Worm (Caenorhabditis elegans) whole organism, mixed stage, embryonic: ENCODE data around the gene C44B12.3.

ENCODE experiments used
- M03D4.4 ChIP-seq: sonication (generic microtip); optimal IDR thresholded peaks from 2 replicates; lab custom pipeline; 2017; ENCODE audit warnings: mild to moderate bottlenecking, missing genetic modification characterization, missing compliant biosample characterization
- bed-3 ChIP-seq: fragments of 200-800 bp; sonication (Bioruptor generic); optimal IDR thresholded peaks from 3 replicates; lab custom pipeline; 2018; ENCODE audit warnings: mild to moderate bottlenecking, missing genetic modification characterization, moderate library complexity, missing compliant biosample characterization
- blmp-1 ChIP-seq: fragments of 150-350 bp; optimal IDR thresholded peaks from 2 replicates; lab custom pipeline; 2014; ENCODE audit warnings: missing biosample characterization, missing genetic modification characterization
- ceh-39 ChIP-seq: fragments of 150-350 bp; optimal IDR thresholded peaks from 2 replicates; lab custom pipeline; 2014; ENCODE audit warnings: missing biosample characterization, missing genetic modification characterization
- ceh-43 ChIP-seq: fragments of 200-800 bp; sonication (Bioruptor generic); optimal IDR thresholded peaks from 2 replicates; lab custom pipeline; 2018; ENCODE audit warnings: mild to moderate bottlenecking, missing genetic modification characterization, moderate library complexity, missing compliant biosample characterization
- ces-1 ChIP-seq: fragments of 150-350 bp; optimal IDR thresholded peaks from 2 replicates; lab custom pipeline; 2014; ENCODE audit warnings: missing biosample characterization, missing genetic modification reagents, missing genetic modification characterization
- drap-1 ChIP-seq: fragments of 200-800 bp; sonication (Bioruptor generic); optimal IDR thresholded peaks from 3 replicates; lab custom pipeline; 2018; ENCODE audit warnings: mild to moderate bottlenecking, missing genetic modification characterization, missing compliant biosample characterization
- elt-1 ChIP-seq: sonication (generic microtip); optimal IDR thresholded peaks from 2 replicates; lab custom pipeline; 2017; ENCODE audit warnings: missing genetic modification characterization, mild to moderate bottlenecking, missing compliant biosample characterization, antibody characterized with exemption, moderate library complexity, borderline replicate concordance; ENCODE audit not compliant: insufficient read depth
- flh-1 ChIP-seq: fragments of 200-800 bp; sonication (Bioruptor generic); optimal IDR thresholded peaks from 2 replicates; lab custom pipeline; 2018; ENCODE audit warnings: mild to moderate bottlenecking, missing genetic modification characterization, moderate library complexity, missing compliant biosample characterization
- ham-2 ChIP-seq: fragments of 200-800 bp; sonication (Bioruptor generic); optimal IDR thresholded peaks from 2 replicates; lab custom pipeline; 2018; ENCODE audit warnings: mild to moderate bottlenecking, missing genetic modification characterization, missing compliant biosample characterization
- lin-13 ChIP-seq: fragments of 150-350 bp; optimal IDR thresholded peaks from 2 replicates; lab custom pipeline; 2014; ENCODE audit warnings: missing biosample characterization, missing genetic modification characterization
- lin-32 ChIP-seq: fragments of 200-800 bp; sonication (Bioruptor generic); optimal IDR thresholded peaks from 2 replicates; lab custom pipeline; 2018; ENCODE audit warnings: mild to moderate bottlenecking, missing genetic modification characterization, missing compliant biosample characterization
- lsy-2 ChIP-seq: fragments of 150-350 bp; optimal IDR thresholded peaks from 2 replicates; lab custom pipeline; 2014; ENCODE audit warnings: missing biosample characterization, missing genetic modification characterization
- mab-5 ChIP-seq: fragments of 150-350 bp; optimal IDR thresholded peaks from 2 replicates; lab custom pipeline; 2014; ENCODE audit warnings: missing biosample characterization, missing genetic modification characterization
- nhr-237 ChIP-seq: fragments of 150-350 bp; optimal IDR thresholded peaks from 2 replicates; lab custom pipeline; 2014; ENCODE audit warnings: missing biosample characterization, missing genetic modification characterization
- nhr-28 ChIP-seq: fragments of 150-350 bp; optimal IDR thresholded peaks from 2 replicates; lab custom pipeline; 2014; ENCODE audit warnings: missing biosample characterization, missing genetic modification characterization
- sem-2 ChIP-seq: fragments of 200-800 bp; sonication (Bioruptor generic); optimal IDR thresholded peaks from 2 replicates; lab custom pipeline; 2018; ENCODE audit warnings: mild to moderate bottlenecking, missing genetic modification characterization, missing compliant biosample characterization
- sptf-1 ChIP-seq: sonication (generic microtip); optimal IDR thresholded peaks from 2 replicates; lab custom pipeline; 2017; ENCODE audit warnings: mild to moderate bottlenecking, missing genetic modification characterization, moderate library complexity, missing compliant biosample characterization
- tbx-8 ChIP-seq: fragments of 200-800 bp; sonication (Bioruptor generic); optimal IDR thresholded peaks from 2 replicates; lab custom pipeline; 2018; ENCODE audit warnings: mild to moderate bottlenecking, missing genetic modification characterization, moderate library complexity, missing compliant biosample characterization
- unc-120 ChIP-seq: sonication (generic microtip); optimal IDR thresholded peaks from 2 replicates; lab custom pipeline; 2017; ENCODE audit warnings: missing genetic modification characterization, missing compliant biosample characterization; ENCODE audit not compliant: poor library complexity, severe bottlenecking
- unc-62 ChIP-seq: fragments of 150-350 bp; optimal IDR thresholded peaks from 2 replicates; lab custom pipeline; 2014; ENCODE audit warnings: missing biosample characterization, missing genetic modification reagents, missing genetic modification characterization

The C44B12.3 gene

DNA sequence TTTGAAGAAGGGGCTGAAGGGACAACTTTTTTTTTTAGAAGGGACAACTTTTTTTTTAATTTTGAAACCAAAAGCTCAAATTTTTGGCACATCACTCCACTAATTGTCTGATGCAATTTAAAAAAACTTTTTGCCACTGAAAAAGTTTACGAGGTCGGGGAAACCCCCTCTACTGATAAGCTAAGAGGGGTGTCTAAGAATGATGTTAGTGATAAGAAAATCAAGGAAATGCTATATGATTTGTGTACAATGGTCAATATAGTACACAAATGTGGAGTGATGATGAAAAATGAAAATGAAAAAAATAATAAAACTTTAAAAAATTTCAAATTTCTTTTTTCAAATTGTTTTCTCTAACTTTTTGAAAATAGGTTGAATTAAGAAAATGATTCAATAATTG is 43.0 kb downstream of the C44B12.3 start:
- TF ChIP-seq ceh-39 (tag; lab: Kevin White, UChicago) (no peak), lsy-2 (tag; lab: Kevin White, UChicago) (no peak), mab-5 (tag; lab: Kevin White, UChicago) (no peak), lin-32 (no peak), ceh-43 (no peak), flh-1 (GFP tag; lab: Kevin White, UChicago) (no peak), bed-3 (GFP tag; lab: Kevin White, UChicago) (no peak), sem-2 (GFP tag; lab: Kevin White, UChicago) (no peak), sptf-1 (tag; lab: Kevin White, UChicago) (no peak), tbx-8 (GFP tag; lab: Kevin White, UChicago) (no peak), nhr-237 (tag; lab: Kevin White, UChicago) (no peak), nhr-28 (tag; lab: Kevin White, UChicago) (no peak)
- TF ChIP-seq, all 35 proteins: peak for 0

DNA sequence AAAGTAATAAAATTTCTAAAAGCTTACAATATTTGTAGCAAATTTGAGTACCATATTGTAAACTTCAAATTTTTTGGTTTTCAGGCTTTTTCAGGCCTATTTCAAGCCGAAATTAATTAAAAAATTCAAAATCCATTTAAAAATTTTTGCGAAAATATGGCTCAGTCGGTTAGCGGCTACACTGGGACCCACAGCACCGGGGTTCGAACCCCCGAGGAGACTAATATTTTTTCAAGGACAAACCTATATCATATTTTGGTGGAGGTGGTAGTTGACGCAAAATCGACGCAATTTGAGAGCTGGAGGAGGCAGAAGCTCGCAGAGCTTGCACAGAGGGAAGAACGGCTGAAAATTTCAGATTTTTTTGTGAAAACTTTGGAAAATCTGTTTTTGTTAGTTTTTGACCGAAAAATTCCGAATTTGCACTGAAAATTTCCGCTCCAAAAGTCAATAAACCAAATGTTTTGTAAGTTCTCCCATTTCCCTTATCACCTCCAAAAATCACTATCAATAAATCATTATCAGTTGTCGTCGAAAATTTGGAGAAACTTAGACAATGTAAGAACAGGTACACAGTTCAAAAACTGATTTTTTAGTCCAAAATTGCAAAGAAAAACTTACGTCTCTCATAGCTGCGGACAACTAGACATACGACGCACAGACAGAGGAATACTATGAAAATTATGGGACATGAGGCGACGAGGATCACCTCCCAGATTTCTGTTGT is 44.0 kb downstream of the C44B12.3 start:
- TF ChIP-seq elt-1 (no peak), M03D4.4 (tag; lab: Kevin White, UChicago) (no peak), drap-1 (GFP tag; lab: Kevin White, UChicago) (no peak), lsy-2 (tag; lab: Kevin White, UChicago) (no peak), unc-120 (tag; lab: Kevin White, UChicago) (no peak), ham-2 (no peak), ces-1 (GFP tag; lab: Kevin White, UChicago) (no peak), ceh-43 (no peak), sem-2 (GFP tag; lab: Kevin White, UChicago) (no peak), sptf-1 (tag; lab: Kevin White, UChicago) (no peak), lin-13 (tag; lab: Kevin White, UChicago) (no peak), blmp-1 (tag; lab: Kevin White, UChicago) (no peak), nhr-28 (tag; lab: Kevin White, UChicago) (no peak), ceh-39 (tag; lab: Kevin White, UChicago) (no peak), nhr-237 (tag; lab: Kevin White, UChicago) (no peak), unc-62 (GFP tag; lab: Kevin White, UChicago) (no peak)
